In the genomic region with DNA sequence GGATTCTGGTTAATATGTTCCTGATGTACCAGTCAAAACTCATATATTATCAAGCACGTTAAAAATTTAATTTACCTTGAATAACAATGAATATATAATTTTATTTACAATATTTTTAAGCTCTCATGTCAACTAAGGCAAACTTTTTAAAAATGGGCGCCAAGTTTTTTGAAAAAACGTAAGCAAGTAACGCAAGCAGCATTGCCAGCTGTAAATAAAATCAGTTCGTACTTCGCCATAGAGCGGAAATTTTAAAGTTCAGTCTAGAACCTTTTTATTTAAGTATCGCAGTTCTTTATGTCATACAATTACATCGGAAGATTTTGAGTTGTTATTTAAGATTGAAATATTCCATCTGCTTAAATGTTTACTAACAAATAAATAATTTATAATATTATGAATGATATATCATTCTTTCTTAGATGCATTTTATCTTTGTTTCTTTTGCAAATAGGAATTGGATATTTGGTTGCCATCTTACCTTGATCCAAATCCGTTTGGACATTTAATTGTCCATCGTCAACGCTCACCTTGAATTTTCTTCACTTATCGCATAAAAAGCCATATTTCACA, we compare ENCODE assay signal across 3 fruit fly cellular contexts.
A peak's percentile ranks its signal among the peaks of the same experiment; 100 is the strongest.
TF ChIP-seq lines count a peak whose summit lies in the region.

No protein-coding gene starts in this region.

- no peak for TF ChIP-seq CTCF in whole organism, embryonic (GFP tag; optimal IDR thresholded peaks at IDR 0.05; lab: Kevin White, UChicago)

TF ChIP-seq in whole organism, adult, 20 proteins besides CTCF, POLR2A, EP300 and RAD21:
- peak; percentile 30 for TF ChIP-seq kay (GFP tag; lab: Kevin White, UChicago; ENCODE audit: borderline replicate concordance)
- no peak for TF ChIP-seq CG7045 (GFP tag; optimal IDR thresholded peaks at IDR 0.05; lab: Kevin White, UChicago)

TF ChIP-seq in whole organism, embryonic, 481 proteins besides CTCF, POLR2A, EP300 and RAD21:
- no peak for TF ChIP-seq run (tag; optimal IDR thresholded peaks at IDR 0.05; lab: Kevin White, UChicago)
- 0 out of 3 replicates have a peak, but pooled peaks have one; percentile 3 for TF ChIP-seq CG6791 (GFP tag; IDR thresholded peaks at IDR 0.05; lab: Robert Waterston, UW; ENCODE audit: partially characterized antibody)
- TF ChIP-seq CG30403 (GFP tag; optimal IDR thresholded peaks at IDR 0.05; lab: Kevin White, UChicago) = no peak
- peak; percentile 80 for TF ChIP-seq Dp (GFP tag; optimal IDR thresholded peaks at IDR 0.05; lab: Kevin White, UChicago)
- no peak for TF ChIP-seq CG1647 (GFP tag; optimal IDR thresholded peaks at IDR 0.05; lab: Kevin White, UChicago)
- TF ChIP-seq cwo (GFP tag; optimal IDR thresholded peaks at IDR 0.05; lab: Kevin White, UChicago) = no peak
- TF ChIP-seq Hey (tag; optimal IDR thresholded peaks at IDR 0.05; lab: Kevin White, UChicago) = no peak
- no peak for TF ChIP-seq Tbp (GFP tag; optimal IDR thresholded peaks at IDR 0.05; lab: Kevin White, UChicago)
- TF ChIP-seq fd3F (GFP tag; optimal IDR thresholded peaks at IDR 0.05; lab: Kevin White, UChicago) = no peak
- peak; percentile 4 for TF ChIP-seq stwl (tag; optimal IDR thresholded peaks at IDR 0.05; lab: Kevin White, UChicago)
- no peak for TF ChIP-seq CG10979 (tag; optimal IDR thresholded peaks at IDR 0.05; lab: Kevin White, UChicago)
- TF ChIP-seq ken (GFP tag; IDR thresholded peaks at IDR 0.05; lab: Robert Waterston, UW) = no peak
- TF ChIP-seq CG8359 (GFP tag; optimal IDR thresholded peaks at IDR 0.05; lab: Kevin White, UChicago; ENCODE audit: borderline replicate concordance) = no peak
- TF ChIP-seq CG10565 (GFP tag; optimal IDR thresholded peaks at IDR 0.05; lab: Kevin White, UChicago) = no peak
- TF ChIP-seq Ssrp (tag; optimal IDR thresholded peaks at IDR 0.05; lab: Kevin White, UChicago) = no peak
- peak; percentile 99 for TF ChIP-seq CG9437 (GFP tag; optimal IDR thresholded peaks at IDR 0.05; lab: Kevin White, UChicago)
- no peak for TF ChIP-seq CG7786 (GFP tag; optimal IDR thresholded peaks at IDR 0.05; lab: Kevin White, UChicago)
- no peak for TF ChIP-seq unpg (GFP tag; optimal IDR thresholded peaks at IDR 0.05; lab: Kevin White, UChicago)
- TF ChIP-seq E2f2 (GFP tag; IDR thresholded peaks at IDR 0.05; lab: Robert Waterston, UW) = peak; percentile 98
- TF ChIP-seq bcd (GFP tag; optimal IDR thresholded peaks at IDR 0.05; lab: Kevin White, UChicago) = no peak
- peak; percentile 95 for TF ChIP-seq CG9215 (GFP tag; IDR thresholded peaks at IDR 0.05; lab: Robert Waterston, UW)
- no peak for TF ChIP-seq Antp (GFP tag; optimal IDR thresholded peaks at IDR 0.05; lab: Kevin White, UChicago)

TF ChIP-seq in whole organism, prepupa, 60 proteins besides CTCF, POLR2A, EP300 and RAD21:
- TF ChIP-seq Eip78C (GFP tag; lab: Kevin White, UChicago) (peak; percentile 37), CG3032 (tag; optimal IDR thresholded peaks at IDR 0.05; lab: Kevin White, UChicago) (no peak), CG16779 (tag; optimal IDR thresholded peaks at IDR 0.05; lab: Kevin White, UChicago) (no peak)
TF ChIP-seq in whole organism, prepupa: peak in this region for 1.
